Fruit fly (Drosophila melanogaster): ENCODE data around the gene CG4960.
A peak's percentile ranks its signal among the peaks of the same experiment; 100 is the strongest.

The CG4960 gene

DNA sequence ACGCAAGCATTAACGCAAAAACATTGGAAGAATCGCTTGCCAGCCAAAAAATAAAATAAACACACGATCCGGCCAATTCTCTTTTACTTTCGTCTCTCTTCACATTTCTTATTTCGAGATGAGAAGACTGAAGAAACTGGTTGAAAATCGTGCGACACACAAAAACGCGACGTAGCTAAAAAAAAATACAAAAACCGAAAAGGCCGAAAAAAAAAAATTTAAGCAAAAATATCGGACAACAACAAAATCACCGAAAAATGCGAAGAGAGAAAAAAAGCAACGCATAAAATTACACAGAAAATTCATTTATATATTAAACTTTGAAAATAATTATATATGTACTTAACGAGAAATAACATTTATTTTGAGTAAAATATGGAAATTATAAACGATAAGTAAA, 27.7 kb downstream of the CG4960 start:
- TF ChIP-seq CG10669 (GFP tag; optimal IDR thresholded peaks at IDR 0.05) (no peak), Eip78C (GFP tag) (peak; percentile 41), Hr38 (GFP tag; optimal IDR thresholded peaks at IDR 0.05) (no peak), ss (GFP tag; optimal IDR thresholded peaks at IDR 0.05) (no peak), Blimp-1 (GFP tag; optimal IDR thresholded peaks at IDR 0.05) (no peak), acj6 (GFP tag; optimal IDR thresholded peaks at IDR 0.05) (peak; percentile 20), achi (GFP tag; optimal IDR thresholded peaks at IDR 0.05) (no peak), Eip75B (GFP tag; optimal IDR thresholded peaks at IDR 0.05) (no peak), Eip93F (GFP tag; optimal IDR thresholded peaks at IDR 0.05) (no peak), CG8632 (GFP tag; optimal IDR thresholded peaks at IDR 0.05) (peak; percentile 60), CG4318 (GFP tag; optimal IDR thresholded peaks at IDR 0.05) (no peak), CG34406 (GFP tag; optimal IDR thresholded peaks at IDR 0.05) (peak; percentile 38), svp (GFP tag) (no peak), CG11294 (GFP tag; IDR thresholded peaks at IDR 0.05) (no peak), dac (GFP tag; optimal IDR thresholded peaks at IDR 0.05) (no peak), Gug (GFP tag; IDR thresholded peaks at IDR 0.05) (no peak), CG3919 (GFP tag; optimal IDR thresholded peaks at IDR 0.05) (no peak), CG3032 (tag; optimal IDR thresholded peaks at IDR 0.05) (no peak), CG16779 (tag; optimal IDR thresholded peaks at IDR 0.05) (no peak), CG32006 (GFP tag; optimal IDR thresholded peaks at IDR 0.05) (no peak), CG6163 (GFP tag; IDR thresholded peaks at IDR 0.05) (no peak), Sox15 (GFP tag; optimal IDR thresholded peaks at IDR 0.05) (no peak), CG6792 (GFP tag; optimal IDR thresholded peaks at IDR 0.05) (no peak), eg (GFP tag; IDR thresholded peaks at IDR 0.05) (peak; percentile 76), spab (GFP tag; optimal IDR thresholded peaks at IDR 0.05) (no peak), cyc (GFP tag; optimal IDR thresholded peaks at IDR 0.05) (no peak), salr (GFP tag; optimal IDR thresholded peaks at IDR 0.05) (no peak), CG8319 (GFP tag; optimal IDR thresholded peaks at IDR 0.05) (no peak), esn (GFP tag; optimal IDR thresholded peaks at IDR 0.05) (no peak), net (GFP tag; optimal IDR thresholded peaks at IDR 0.05) (peak; percentile 52), Smox (GFP tag; optimal IDR thresholded peaks at IDR 0.05) (no peak), CG11902 (GFP tag; optimal IDR thresholded peaks at IDR 0.05) (no peak), Sox14 (GFP tag; optimal IDR thresholded peaks at IDR 0.05) (no peak), CG6854 (GFP tag; optimal IDR thresholded peaks at IDR 0.05) (no peak), Sox102F (GFP tag; optimal IDR thresholded peaks at IDR 0.05) (no peak), Hr39 (GFP tag; optimal IDR thresholded peaks at IDR 0.05) (no peak), CG10631 (GFP tag; optimal IDR thresholded peaks at IDR 0.05) (no peak), CG11762 (GFP tag; optimal IDR thresholded peaks at IDR 0.05; ENCODE audit: insufficient read depth) (no peak), fd59A (GFP tag; optimal IDR thresholded peaks at IDR 0.05) (no peak), fd85E (GFP tag; optimal IDR thresholded peaks at IDR 0.05) (no peak), Ets96B (tag; optimal IDR thresholded peaks at IDR 0.05) (no peak), CG31627 (GFP tag; optimal IDR thresholded peaks at IDR 0.05) (no peak), CG7368 (GFP tag; optimal IDR thresholded peaks at IDR 0.05) (no peak), CG15336 (GFP tag; IDR thresholded peaks at IDR 0.05) (peak; percentile 36; the same call in 1 of the 2 replicates), CG6276 (GFP tag; optimal IDR thresholded peaks at IDR 0.05) (peak; percentile 50), topi (GFP tag; optimal IDR thresholded peaks at IDR 0.05) (no peak), fkh (GFP tag; optimal IDR thresholded peaks at IDR 0.05) (no peak), OdsH (GFP tag; optimal IDR thresholded peaks at IDR 0.05) (no peak), CG1621 (tag; optimal IDR thresholded peaks at IDR 0.05) (no peak), CG6808 (GFP tag; optimal IDR thresholded peaks at IDR 0.05) (no peak), CG8119 (GFP tag; IDR thresholded peaks at IDR 0.05) (peak; percentile 49; the same call in 2 of the 3 replicates), Ets21C (GFP tag; optimal IDR thresholded peaks at IDR 0.05) (no peak), CG9139 (GFP tag; optimal IDR thresholded peaks at IDR 0.05) (no peak)

Measured in whole organism, prepupa.